Worm (Caenorhabditis elegans): ENCODE data around the gene ostb-1.

ostb-1 gene

DNA sequence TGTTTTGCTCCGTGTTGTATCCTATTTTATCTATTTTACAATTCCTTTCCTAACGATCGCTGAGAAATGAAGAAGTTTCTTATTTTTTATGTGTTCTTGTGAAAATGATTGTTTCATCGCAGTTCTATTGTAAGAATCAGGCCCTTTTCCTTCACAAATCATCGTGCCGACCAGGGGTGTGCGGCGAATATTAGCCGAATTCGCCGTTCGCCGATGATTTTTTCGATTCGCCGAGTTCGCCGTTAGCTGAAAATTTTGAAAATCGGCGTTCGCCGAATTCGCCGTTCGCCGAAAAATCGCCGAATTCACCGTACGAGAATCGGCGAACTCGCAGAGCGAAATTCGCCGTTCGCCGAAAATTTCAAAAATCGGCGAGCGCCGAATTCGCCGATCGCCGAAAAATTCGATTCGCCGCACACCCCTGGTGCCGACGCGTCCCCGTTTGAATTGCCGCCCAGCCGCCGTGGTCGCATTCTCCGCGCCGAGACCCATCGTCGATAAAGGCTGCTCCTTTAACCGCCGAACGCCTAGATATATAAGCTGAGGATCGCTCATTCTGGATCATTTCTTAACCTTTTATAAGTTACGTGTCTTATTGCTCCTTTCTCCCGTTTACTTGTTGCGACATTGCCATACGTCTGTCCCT lies 704 bp upstream of the ostb-1 start (continued):
- TF ChIP-seq hmg-20 (GFP tag; IDR thresholded peaks at IDR 0.05) (no peak), attf-5 (GFP tag; optimal IDR thresholded peaks at IDR 0.05) (no peak), sptf-2 (GFP tag; optimal IDR thresholded peaks at IDR 0.05) (no peak), athp-1 (tag; optimal IDR thresholded peaks at IDR 0.05) (peak; percentile 25), mxl-1 (tag; optimal IDR thresholded peaks at IDR 0.05) (no peak), ceh-79 (tag; optimal IDR thresholded peaks at IDR 0.05) (no peak), ZK185.1 (tag; optimal IDR thresholded peaks at IDR 0.05; ENCODE audit: poor library complexity, severe bottlenecking) (no peak), F22D6.2 (tag; optimal IDR thresholded peaks at IDR 0.05) (no peak), zim-3 (tag; optimal IDR thresholded peaks at IDR 0.05) (no peak), gei-17 (GFP tag; optimal IDR thresholded peaks at IDR 0.05) (no peak), F55B11.4 (tag; optimal IDR thresholded peaks at IDR 0.05; ENCODE audit: borderline replicate concordance, insufficient read depth) (no peak), nfya-1 (tag; optimal IDR thresholded peaks at IDR 0.05; ENCODE audit: borderline replicate concordance, insufficient read depth) (no peak), lsl-1 (GFP tag; optimal IDR thresholded peaks at IDR 0.05) (peak; percentile 13), tlf-1 (GFP tag; optimal IDR thresholded peaks at IDR 0.05) (no peak), rec-8 (tag; optimal IDR thresholded peaks at IDR 0.05) (no peak), snpc-1.1 (tag; optimal IDR thresholded peaks at IDR 0.05; ENCODE audit: insufficient read depth) (no peak), egl-18 (GFP tag; IDR thresholded peaks at IDR 0.05) (no peak), efl-1 (GFP tag; optimal IDR thresholded peaks at IDR 0.05) (peak; percentile 59), ets-4 (GFP tag; optimal IDR thresholded peaks at IDR 0.05) (no peak), B0035.1 (tag; optimal IDR thresholded peaks at IDR 0.05) (no peak), Y67H2A.10 (GFP tag; conservative IDR thresholded peaks at IDR 0.05) (0 out of 2 replicates have a peak, but pooled peaks have one; percentile 11), let-526 (GFP tag; IDR thresholded peaks at IDR 0.05) (no peak), pbrm-1 (GFP tag; IDR thresholded peaks at IDR 0.05) (no peak), lin-35 (GFP tag; optimal IDR thresholded peaks at IDR 0.05) (no peak), tbp1 (GFP tag; optimal IDR thresholded peaks at IDR 0.05) (no peak), lin-54 (GFP tag; optimal IDR thresholded peaks at IDR 0.05) (peak; percentile 75), F52B5.7 (tag; optimal IDR thresholded peaks at IDR 0.05) (no peak), ztf-18 (tag; optimal IDR thresholded peaks at IDR 0.05) (no peak), hmg-1.2 (GFP tag; IDR thresholded peaks at IDR 0.05) (0 out of 2 replicates have a peak, but pooled peaks have one; percentile 17), nhr-80 (tag; optimal IDR thresholded peaks at IDR 0.05) (no peak), cebp-2 (GFP tag; IDR thresholded peaks at IDR 0.05) (no peak), ztf-3 (GFP tag; optimal IDR thresholded peaks at IDR 0.05) (no peak), ceh-40 (GFP tag; IDR thresholded peaks at IDR 0.05) (no peak), nhr-27 (tag; optimal IDR thresholded peaks at IDR 0.05) (no peak), zfh-2 (GFP tag; conservative IDR thresholded peaks at IDR 0.05) (peak; percentile 90), madf-8 (GFP tag; conservative IDR thresholded peaks at IDR 0.05) (no peak; the same call in 1 of the 2 replicates), lin-40 (tag; optimal IDR thresholded peaks at IDR 0.05) (no peak), tbx-9 (tag; optimal IDR thresholded peaks at IDR 0.05; ENCODE audit: borderline replicate concordance) (no peak), F57C9.4 (tag; optimal IDR thresholded peaks at IDR 0.05) (no peak), Y56A3A.18 (GFP tag; IDR thresholded peaks at IDR 0.05) (no peak), F49E8.2 (tag; optimal IDR thresholded peaks at IDR 0.05; ENCODE audit: insufficient read depth) (no peak), bed-2 (GFP tag; IDR thresholded peaks at IDR 0.05) (no peak), attf-3 (GFP tag; conservative IDR thresholded peaks at IDR 0.05) (no peak), ceh-58 (GFP tag; IDR thresholded peaks at IDR 0.05) (no peak), dpl-1 (GFP tag; optimal IDR thresholded peaks at IDR 0.05) (no peak)
